Worm (Caenorhabditis elegans) whole organism, L4/young adult: ENCODE results near the gene cey-4.

Experiments
- dao-5 ChIP-seq: sonication (generic microtip); optimal IDR thresholded peaks from 2 replicates; lab custom pipeline; 2016; ENCODE audit warnings: missing genotype, missing genetic modification characterization, moderate library complexity, missing compliant biosample characterization
- him-1 ChIP-seq: sonication (generic microtip); optimal IDR thresholded peaks from 2 replicates; lab custom pipeline; 2016; ENCODE audit warnings: missing genotype, missing genetic modification reagents, missing genetic modification characterization, missing compliant biosample characterization

ce11 chrIII:10870161-10870560 is 1.7 kb upstream of the cey-4 start:
- no peak for TF ChIP-seq dao-5 (tag; lab: Kevin White, UChicago)
- no peak for TF ChIP-seq him-1 (tag; lab: Kevin White, UChicago)
